Worm (Caenorhabditis elegans): ENCODE measurements around the gene C06E7.2.

The C06E7.2 gene

DNA sequence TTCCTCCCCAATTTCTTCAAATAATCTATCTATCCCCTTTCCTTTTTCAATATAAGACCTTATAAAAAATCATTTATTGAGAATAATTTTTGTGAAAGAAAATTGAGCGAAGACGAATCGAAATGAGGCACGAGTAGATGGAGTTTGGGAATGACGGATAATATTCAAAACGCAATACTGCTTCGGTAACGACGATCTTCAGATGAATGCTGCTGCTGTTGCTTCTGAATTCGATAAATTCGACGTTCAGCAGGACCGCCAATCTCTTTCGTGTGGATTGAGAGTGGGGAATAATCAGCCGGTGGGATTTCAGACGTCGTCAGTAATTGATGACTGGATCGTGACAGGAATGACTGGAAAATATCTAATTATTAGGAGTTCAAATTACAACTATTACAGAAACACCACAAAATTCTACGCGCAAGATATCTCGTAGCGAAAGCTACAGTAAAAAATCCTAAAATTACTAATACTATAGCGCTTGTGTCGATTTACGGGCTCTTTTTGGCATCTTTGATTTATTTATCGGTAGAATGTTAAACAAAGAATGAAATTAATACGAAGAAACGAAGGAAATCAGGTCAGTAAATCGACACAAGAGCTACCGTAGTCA lies 11.6 kb downstream of the C06E7.2 start:
- TF ChIP-seq Y48G9A.11 (GFP tag; IDR thresholded peaks at IDR 0.05) (0 out of 2 replicates have a peak, but pooled peaks have one; percentile 9), lin-15B (tag; optimal IDR thresholded peaks at IDR 0.05) (no peak), spr-1 (tag; optimal IDR thresholded peaks at IDR 0.05) (no peak), nhr-102 (tag; optimal IDR thresholded peaks at IDR 0.05) (no peak), hmg-1.1 (GFP tag; IDR thresholded peaks at IDR 0.05) (no peak), arid-1 (GFP tag; conservative IDR thresholded peaks at IDR 0.05) (no peak), unc-62 (GFP tag; optimal IDR thresholded peaks at IDR 0.05 in 1 of 2) (peak in 1 of 2 experiments; percentile 52), unc-62 (tag; optimal IDR thresholded peaks at IDR 0.05) (no peak), Y5F2A.4 (GFP tag; optimal IDR thresholded peaks at IDR 0.05) (no peak), ztf-11 (tag; optimal IDR thresholded peaks at IDR 0.05) (no peak), ZK546.5 (tag; optimal IDR thresholded peaks at IDR 0.05) (no peak), lin-38 (GFP tag; IDR thresholded peaks at IDR 0.05) (peak; percentile 32; the same call in 1 of the 2 replicates), pha-4 (GFP tag; IDR thresholded peaks at IDR 0.05) (no peak), pha-4 (tag; optimal IDR thresholded peaks at IDR 0.05) (no peak), F49E8.2 (tag; optimal IDR thresholded peaks at IDR 0.05; ENCODE audit: borderline replicate concordance) (peak; percentile 58), daf-19 (GFP tag; conservative IDR thresholded peaks at IDR 0.05) (no peak), snpc-1.2 (GFP tag; IDR thresholded peaks at IDR 0.05) (peak; percentile 59; the same call in 1 of the 2 replicates)

DNA sequence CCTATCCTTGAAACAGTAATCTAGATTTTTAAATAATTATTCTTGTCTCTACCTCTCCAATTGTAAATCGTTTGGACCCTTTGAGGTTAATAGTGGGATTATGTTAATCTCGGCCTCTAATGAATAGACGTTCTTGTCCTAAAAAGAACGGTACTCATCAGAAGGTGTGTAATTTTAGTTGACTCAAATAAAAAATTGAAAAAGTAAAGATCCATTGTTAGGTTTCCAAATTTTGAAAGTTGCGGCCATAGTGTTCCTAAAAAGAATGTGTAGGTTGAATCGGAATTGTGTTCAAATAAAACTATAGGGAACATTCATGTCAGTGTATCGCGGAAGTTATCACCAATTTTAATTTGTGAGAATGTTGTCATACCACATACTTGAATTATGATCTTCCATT lies 16.3 kb downstream of the C06E7.2 start:
- TF ChIP-seq D1046.2 (GFP tag; IDR thresholded peaks at IDR 0.05) (no peak), unc-62 (GFP tag; optimal IDR thresholded peaks at IDR 0.05 in 1 of 2) (peak in 1 of 2 experiments; percentile 93), unc-62 (tag; optimal IDR thresholded peaks at IDR 0.05) (no peak)

DNA sequence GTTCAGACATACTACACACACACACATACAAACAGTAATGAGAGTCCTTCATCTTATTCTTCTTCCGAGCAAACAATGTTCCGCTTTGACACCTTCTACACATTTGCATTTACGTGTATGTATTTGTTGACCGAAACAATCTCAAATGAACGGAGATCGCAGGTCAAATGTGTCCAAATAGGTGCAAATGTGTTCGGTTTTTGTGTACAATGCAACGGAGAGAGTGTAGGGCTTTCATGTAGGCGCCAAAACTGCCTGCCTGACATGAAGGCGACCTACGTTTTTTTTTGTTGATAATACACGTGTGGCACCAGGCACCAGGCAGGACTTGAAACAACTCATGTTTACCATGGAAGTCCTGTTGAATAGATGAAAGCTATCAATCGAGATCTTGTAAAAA lies 17.7 kb downstream of the C06E7.2 start:
- peak in 1 of 2 experiments; percentile 91 for TF ChIP-seq unc-62 (GFP tag; optimal IDR thresholded peaks at IDR 0.05 in 1 of 2)
- no peak for TF ChIP-seq unc-62 (tag; optimal IDR thresholded peaks at IDR 0.05)
- peak; percentile 66 for TF ChIP-seq aha-1 (tag)
- TF ChIP-seq T26A8.4 (GFP tag; IDR thresholded peaks at IDR 0.05): no peak
- TF ChIP-seq zfp-3 (GFP tag; conservative IDR thresholded peaks at IDR 0.05): no peak

DNA sequence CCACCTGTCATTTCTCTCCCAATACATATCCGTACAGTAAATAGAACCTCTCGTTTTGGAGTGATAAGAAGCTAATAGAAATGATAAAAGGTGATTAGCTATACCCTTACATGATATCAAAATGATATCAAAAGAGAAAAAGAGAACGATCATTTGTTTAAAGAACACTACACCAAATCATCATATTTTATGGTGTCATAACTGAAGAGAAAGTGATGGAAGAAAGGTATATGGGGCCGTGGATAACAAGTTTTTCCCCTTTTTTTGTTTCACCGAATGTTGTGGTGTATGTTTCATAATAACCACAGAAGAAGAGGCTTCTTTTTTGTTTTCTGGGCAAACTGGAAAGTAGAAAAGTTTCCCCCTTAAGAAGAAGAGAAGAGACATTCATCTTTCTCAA lies 18.9 kb downstream of the C06E7.2 start:
- no peak for TF ChIP-seq daf-16 (GFP tag; optimal IDR thresholded peaks at IDR 0.05)
- TF ChIP-seq daf-16 (tag; optimal IDR thresholded peaks at IDR 0.05): no peak
- no peak for TF ChIP-seq lin-29 (GFP tag; IDR thresholded peaks at IDR 0.05)
- TF ChIP-seq mxl-3 (GFP tag; optimal IDR thresholded peaks at IDR 0.05): peak; percentile 0
- TF ChIP-seq ctbp-1 (GFP tag; IDR thresholded peaks at IDR 0.05): no peak
- peak; percentile 78 for TF ChIP-seq nhr-28 (tag; optimal IDR thresholded peaks at IDR 0.05)

DNA sequence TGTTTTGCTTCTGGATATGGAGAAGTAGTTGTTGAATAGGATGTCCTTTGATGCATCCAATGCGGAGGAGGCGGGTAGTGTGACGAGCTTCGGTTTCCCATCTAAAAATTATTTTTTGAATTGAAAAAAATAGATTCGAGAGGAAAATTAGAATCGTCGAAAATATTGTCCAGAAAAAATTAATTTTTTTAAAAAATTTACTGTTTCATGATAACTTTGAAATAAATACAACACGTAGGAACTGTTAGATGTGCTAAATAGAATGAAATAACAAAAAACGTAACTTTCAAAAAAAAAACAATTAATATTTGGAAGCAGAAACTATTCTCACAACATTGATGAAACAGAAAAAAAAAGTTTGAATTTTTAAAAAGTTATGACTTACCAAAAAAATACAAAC lies 20.6 kb downstream of the C06E7.2 start, which contains the start of gene C06E7.4:
Gene C06E7.4 (minus strand): TSS at position 101 of the 400 bp plus-strand sequence.
- TF ChIP-seq nhr-28 (tag; optimal IDR thresholded peaks at IDR 0.05): no peak
- no peak for TF ChIP-seq sdz-12 (GFP tag; optimal IDR thresholded peaks at IDR 0.05)
- no peak for TF ChIP-seq dmd-9 (GFP tag; IDR thresholded peaks at IDR 0.05)
- TF ChIP-seq aha-1 (tag): peak; percentile 79
- TF ChIP-seq unc-62 (GFP tag; optimal IDR thresholded peaks at IDR 0.05 in 1 of 2): peak in 1 of 2 experiments; percentile 88
- no peak for TF ChIP-seq unc-62 (tag; optimal IDR thresholded peaks at IDR 0.05)

DNA sequence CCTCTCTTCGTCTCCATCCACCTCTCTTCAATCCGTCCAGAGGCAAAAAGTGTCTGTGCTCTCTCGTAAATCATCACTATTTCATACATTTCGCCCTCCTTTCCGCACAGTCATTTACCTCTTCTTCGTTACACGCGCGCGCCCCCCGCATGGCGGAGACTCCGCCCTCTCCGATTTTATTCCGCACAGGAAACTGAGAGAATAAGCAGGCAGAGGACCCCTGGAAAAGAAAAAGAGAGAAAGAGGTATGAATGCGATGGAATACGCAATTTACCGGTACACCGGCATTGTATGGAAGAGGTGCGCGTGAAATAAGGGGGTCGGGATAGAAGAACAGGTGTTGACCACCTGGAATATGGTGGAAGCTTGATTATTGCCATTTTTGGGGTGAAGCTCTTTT lies 21.5 kb downstream of the C06E7.2 start:
- TF ChIP-seq mxl-3 (GFP tag; optimal IDR thresholded peaks at IDR 0.05): peak; percentile 73
- no peak for TF ChIP-seq sdz-12 (GFP tag; optimal IDR thresholded peaks at IDR 0.05)

DNA sequence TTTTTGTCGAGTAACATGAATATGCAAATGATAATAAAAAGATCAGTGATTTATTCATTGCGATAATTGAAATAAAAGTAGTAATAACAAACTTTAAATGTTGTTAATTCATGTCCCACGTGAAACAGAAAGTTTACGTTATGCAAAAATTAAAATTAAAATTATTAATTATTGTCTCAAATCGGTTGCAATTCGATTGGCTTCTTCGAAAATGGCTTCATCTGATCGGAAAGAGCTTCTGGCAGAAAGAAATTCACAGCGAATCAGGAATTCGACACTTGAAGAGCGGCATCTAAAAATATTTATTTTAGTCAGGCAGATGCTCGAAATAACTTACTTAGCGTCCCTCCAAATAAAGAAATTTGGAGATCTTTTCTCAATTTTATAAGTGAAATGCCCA lies 26.5 kb downstream of the C06E7.2 start, which contains the start of gene spe-27:
Gene spe-27 (minus strand): TSS at position 101 of the 400 bp plus-strand sequence.
- TF ChIP-seq Y48G9A.11 (GFP tag; IDR thresholded peaks at IDR 0.05) (no peak), unc-130 (GFP tag; optimal IDR thresholded peaks at IDR 0.05) (no peak), mep-1 (tag; optimal IDR thresholded peaks at IDR 0.05) (no peak), ZK546.5 (tag; optimal IDR thresholded peaks at IDR 0.05) (no peak), saeg-2 (GFP tag; IDR thresholded peaks at IDR 0.05) (no peak), vab-7 (GFP tag; IDR thresholded peaks at IDR 0.05) (no peak), dpl-1 (GFP tag; optimal IDR thresholded peaks at IDR 0.05) (no peak), ceh-32 (tag; optimal IDR thresholded peaks at IDR 0.05; ENCODE audit: poor library complexity) (no peak)

Measured in whole organism, L4 larva.